Worm (Caenorhabditis elegans) whole organism, early embryonic: ENCODE data around the gene Y51A2B.8.

Source experiments
- B0310.2 ChIP-seq: sonication (generic microtip); optimal IDR thresholded peaks from 2 replicates; lab custom pipeline; 2016; ENCODE audit warnings: mild to moderate bottlenecking, missing genetic modification characterization, missing compliant biosample characterization
- F13C5.2 ChIP-seq: sonication (generic microtip); optimal IDR thresholded peaks from 2 replicates; lab custom pipeline; 2017; ENCODE audit warnings: mild to moderate bottlenecking, missing genetic modification characterization, inconsistent platforms, missing compliant biosample characterization
- aly-1 ChIP-seq: sonication (generic microtip); optimal IDR thresholded peaks from 2 replicates; lab custom pipeline; 2016; ENCODE audit warnings: missing genetic modification characterization, missing compliant biosample characterization
- ama-1 ChIP-seq: fragments of 150-350 bp; optimal IDR thresholded peaks from 2 replicates; lab custom pipeline; 2014
- ceh-13 ChIP-seq: fragments of 200-800 bp; sonication (Bioruptor generic); optimal IDR thresholded peaks from 2 replicates; lab custom pipeline; 2018; ENCODE audit warnings: mild to moderate bottlenecking, missing genetic modification characterization, missing compliant biosample characterization
- ceh-36 ChIP-seq: sonication (generic microtip); optimal IDR thresholded peaks from 2 replicates; lab custom pipeline; 2016; ENCODE audit warnings: missing genetic modification characterization, inconsistent platforms, missing compliant biosample characterization
- ets-7 ChIP-seq: sonication (generic microtip); optimal IDR thresholded peaks from 2 replicates; lab custom pipeline; 2016; ENCODE audit warnings: missing genotype, missing genetic modification characterization, missing compliant biosample characterization
- flt-1 ChIP-seq: fragments of 200-800 bp; sonication (Bioruptor generic); IDR thresholded peaks from 2 replicates; pipeline ENCODE4 v1.3.6; 2022; ENCODE audit warnings: missing genetic modification characterization, missing compliant biosample characterization
- hmbx-1 ChIP-seq: sonication (generic microtip); optimal IDR thresholded peaks from 2 replicates; lab custom pipeline; 2016; ENCODE audit warnings: mild to moderate bottlenecking, missing genetic modification characterization, missing compliant biosample characterization
- hmg-4 ChIP-seq: fragments of 200-800 bp; sonication (Bioruptor generic); optimal IDR thresholded peaks from 2 replicates; lab custom pipeline; 2018; ENCODE audit warnings: mild to moderate bottlenecking, missing genetic modification characterization, missing compliant biosample characterization
- hnd-1 ChIP-seq: sonication (generic microtip); optimal IDR thresholded peaks from 2 replicates; lab custom pipeline; 2016; ENCODE audit warnings: missing genetic modification characterization, missing compliant biosample characterization
- pes-1 ChIP-seq: fragments of 200-800 bp; sonication (Bioruptor generic); IDR thresholded peaks from 2 replicates; pipeline ENCODE4 v1.3.6; 2022; ENCODE audit warnings: missing genetic modification reagents, missing genetic modification characterization, missing compliant biosample characterization
- scrt-1 ChIP-seq: fragments of 200-800 bp; sonication (Bioruptor generic); IDR thresholded peaks from 2 replicates; pipeline ENCODE4 v1.3.6; 2022; ENCODE audit warnings: missing genetic modification characterization, missing compliant biosample characterization
- sea-1 ChIP-seq: fragments of 200-800 bp; sonication (Bioruptor generic); conservative IDR thresholded peaks from 2 replicates; pipeline ENCODE4 v1.3.6; 2022; ENCODE audit warnings: missing genetic modification characterization, missing compliant biosample characterization
- tbx-11 ChIP-seq: fragments of 200-800 bp; sonication (Bioruptor generic); IDR thresholded peaks from 2 replicates; pipeline ENCODE4 v1.3.6; 2022; ENCODE audit warnings: missing genetic modification characterization, missing compliant biosample characterization
- tbx-37 ChIP-seq: fragments of 200-800 bp; sonication (Bioruptor generic); conservative IDR thresholded peaks from 2 replicates; pipeline ENCODE4 v1.3.6; 2022; ENCODE audit warnings: missing genetic modification reagents, missing genetic modification characterization, missing compliant biosample characterization
- tra-4 ChIP-seq: sonication (generic microtip); optimal IDR thresholded peaks from 2 replicates; lab custom pipeline; 2017; ENCODE audit warnings: missing genetic modification characterization, missing compliant biosample characterization

The Y51A2B.8 gene

ce11 chrV:18350721-18351120, 28.2 kb upstream of the Y51A2B.8 start, which contains the start of gene C08E8.11:
Gene C08E8.11, plus strand, starts transcription at chrV:18351021.
- TF ChIP-seq sea-1, result no peak
- no peak for TF ChIP-seq tbx-37 (GFP tag; lab: Robert Waterston, UW)
- TF ChIP-seq tra-4 (tag; lab: Kevin White, UChicago), result no peak

ce11 chrV:18354299-18354698, 24.6 kb upstream of the Y51A2B.8 start:
- no peak for TF ChIP-seq ets-7 (tag; lab: Kevin White, UChicago)
- no peak for TF ChIP-seq hnd-1 (tag; lab: Kevin White, UChicago)
- no peak for TF ChIP-seq flt-1 (GFP tag; lab: Robert Waterston, UW)
- no peak for TF ChIP-seq tra-4 (tag; lab: Kevin White, UChicago)
- no peak for TF ChIP-seq ceh-13 (GFP tag; lab: Kevin White, UChicago)
- TF ChIP-seq tbx-37 (GFP tag; lab: Robert Waterston, UW), result no peak
- TF ChIP-seq scrt-1, result no peak
- TF ChIP-seq pes-1 (GFP tag; lab: Robert Waterston, UW), result no peak
- no peak for TF ChIP-seq B0310.2
- TF ChIP-seq hmg-4 (GFP tag; lab: Kevin White, UChicago), result no peak
- no peak for TF ChIP-seq F13C5.2 (tag; lab: Kevin White, UChicago)
- TF ChIP-seq sea-1, result no peak
- TF ChIP-seq ceh-36 (tag; lab: Kevin White, UChicago), result no peak
- no peak for TF ChIP-seq ama-1 (lab: Kevin White, UChicago)
- TF ChIP-seq tbx-11, result no peak
- TF ChIP-seq hmbx-1, result no peak
- no peak for TF ChIP-seq aly-1 (tag; lab: Kevin White, UChicago)

- TF ChIP-seq ets-7 (tag; lab: Kevin White, UChicago) (no peak), tbx-11 (no peak), flt-1 (GFP tag; lab: Robert Waterston, UW) (no peak), hmg-4 (GFP tag; lab: Kevin White, UChicago) (no peak), ceh-13 (GFP tag; lab: Kevin White, UChicago) (no peak), sea-1 (no peak), pes-1 (GFP tag; lab: Robert Waterston, UW) (no peak), scrt-1 (no peak), hnd-1 (tag; lab: Kevin White, UChicago) (no peak), hmbx-1 (no peak), ceh-36 (tag; lab: Kevin White, UChicago) (no peak)
These were observed 23.2 kb upstream of the Y51A2B.8 start, which contains the start of gene C08E8.2 for ce11 chrV:18355742-18356141. Gene C08E8.2, minus strand, starts transcription at chrV:18355842.

ce11 chrV:18359888-18360287, 19.0 kb upstream of the Y51A2B.8 start, which contains the start of gene C08E8.5:
Gene C08E8.5, minus strand, starts transcription at chrV:18359988.
- TF ChIP-seq ceh-36 (tag; lab: Kevin White, UChicago), result no peak
- TF ChIP-seq ceh-13 (GFP tag; lab: Kevin White, UChicago), result no peak
- no peak for TF ChIP-seq F13C5.2 (tag; lab: Kevin White, UChicago)
- TF ChIP-seq aly-1 (tag; lab: Kevin White, UChicago), result no peak
- TF ChIP-seq sea-1, result no peak
- no peak for TF ChIP-seq flt-1 (GFP tag; lab: Robert Waterston, UW)
- no peak for TF ChIP-seq hnd-1 (tag; lab: Kevin White, UChicago)
- TF ChIP-seq tbx-11, result no peak
- TF ChIP-seq ets-7 (tag; lab: Kevin White, UChicago), result no peak
- TF ChIP-seq ama-1 (lab: Kevin White, UChicago), result no peak
- TF ChIP-seq pes-1 (GFP tag; lab: Robert Waterston, UW), result no peak
- no peak for TF ChIP-seq tbx-37 (GFP tag; lab: Robert Waterston, UW)
- TF ChIP-seq scrt-1, result no peak
- no peak for TF ChIP-seq tra-4 (tag; lab: Kevin White, UChicago)
- no peak for TF ChIP-seq B0310.2
- no peak for TF ChIP-seq hmg-4 (GFP tag; lab: Kevin White, UChicago)
- no peak for TF ChIP-seq hmbx-1

ce11 chrV:18362402-18362801, 16.5 kb upstream of the Y51A2B.8 start, which contains the start of gene C08E8.1:
Gene C08E8.1, minus strand, starts transcription at chrV:18362502.
- TF ChIP-seq tbx-11 (no peak), ets-7 (tag; lab: Kevin White, UChicago) (no peak), hnd-1 (tag; lab: Kevin White, UChicago) (no peak), aly-1 (tag; lab: Kevin White, UChicago) (no peak), ceh-13 (GFP tag; lab: Kevin White, UChicago) (no peak), pes-1 (GFP tag; lab: Robert Waterston, UW) (no peak), hmg-4 (GFP tag; lab: Kevin White, UChicago) (no peak), scrt-1 (no peak), B0310.2 (no peak), sea-1 (no peak), F13C5.2 (tag; lab: Kevin White, UChicago) (no peak), tra-4 (tag; lab: Kevin White, UChicago) (no peak), ama-1 (lab: Kevin White, UChicago) (no peak), hmbx-1 (no peak), flt-1 (GFP tag; lab: Robert Waterston, UW) (no peak), tbx-37 (GFP tag; lab: Robert Waterston, UW) (no peak), ceh-36 (tag; lab: Kevin White, UChicago) (no peak)

DNA sequence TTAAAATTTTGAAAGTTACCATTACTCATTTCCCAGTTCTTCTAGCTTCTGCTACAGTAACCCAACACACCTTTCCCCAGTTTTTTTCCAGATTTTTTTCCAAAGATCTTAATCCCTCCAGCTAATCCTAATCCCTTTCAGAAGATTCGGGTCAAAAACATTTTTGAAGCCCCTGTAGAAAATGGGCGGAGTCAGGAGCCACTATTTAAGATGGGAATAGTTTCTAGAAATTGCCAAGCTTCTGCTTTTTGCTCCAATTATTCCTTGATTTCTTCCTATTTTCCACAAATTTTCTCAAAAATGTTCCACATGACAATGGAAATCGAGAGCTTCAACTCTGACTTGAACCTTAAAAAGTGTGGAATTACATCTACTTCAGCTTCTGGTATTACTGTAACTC, 14.4 kb upstream of the Y51A2B.8 start, which contains the start of gene C08E8.9:
C08E8.9 (plus strand) TSS at position 301 of the 400 bp plus-strand sequence.
- TF ChIP-seq tbx-37 (GFP tag; lab: Robert Waterston, UW), result no peak
- no peak for TF ChIP-seq tra-4 (tag; lab: Kevin White, UChicago)
- TF ChIP-seq hmbx-1, result no peak
- no peak for TF ChIP-seq scrt-1
- TF ChIP-seq ets-7 (tag; lab: Kevin White, UChicago), result no peak
- TF ChIP-seq F13C5.2 (tag; lab: Kevin White, UChicago), result no peak
- peak; percentile 57 for TF ChIP-seq ceh-36 (tag; lab: Kevin White, UChicago)
- TF ChIP-seq hnd-1 (tag; lab: Kevin White, UChicago), result no peak

ce11 chrV:18368322-18368721, 10.6 kb upstream of the Y51A2B.8 start, which contains the start of gene C08E8.6:
Gene C08E8.6, minus strand, starts transcription at chrV:18368422.
- TF ChIP-seq tbx-11 (no peak), tra-4 (tag; lab: Kevin White, UChicago) (no peak), hnd-1 (tag; lab: Kevin White, UChicago) (no peak), B0310.2 (no peak), sea-1 (no peak), aly-1 (tag; lab: Kevin White, UChicago) (no peak), F13C5.2 (tag; lab: Kevin White, UChicago) (no peak), tbx-37 (GFP tag; lab: Robert Waterston, UW) (no peak), ets-7 (tag; lab: Kevin White, UChicago) (no peak), ceh-36 (tag; lab: Kevin White, UChicago) (no peak)
